Comparison of ENCODE assay signal across 2 fruit fly cellular contexts in genomic region chrX:15066374-15067057, dm6.
TF ChIP-seq lines count a peak whose summit lies in the region.

Gene opm (minus strand): TSS chrX:15066432.
Gene dob (plus strand): TSS chrX:15067007.

TF ChIP-seq in whole organism, embryonic, 481 proteins besides CTCF, POLR2A, EP300 and RAD21 (continued from another document and continues in another):
- TF ChIP-seq CG9797 (GFP tag; optimal IDR thresholded peaks at IDR 0.05; lab: Kevin White, UChicago) (peak; percentile 67), HmgZ (tag; optimal IDR thresholded peaks at IDR 0.05; lab: Kevin White, UChicago) (no peak), CG14710 (tag; optimal IDR thresholded peaks at IDR 0.05; lab: Kevin White, UChicago) (peak; percentile 80), CG2129 (GFP tag; IDR thresholded peaks at IDR 0.05; lab: Robert Waterston, UW; ENCODE audit: partially characterized antibody) (no peak), ab (GFP tag; optimal IDR thresholded peaks at IDR 0.05; lab: Kevin White, UChicago) (no peak), Bteb2 (GFP tag; optimal IDR thresholded peaks at IDR 0.05; lab: Kevin White, UChicago) (no peak), Antp (GFP tag; optimal IDR thresholded peaks at IDR 0.05; lab: Kevin White, UChicago) (no peak), CG6791 (GFP tag; IDR thresholded peaks at IDR 0.05; lab: Robert Waterston, UW; ENCODE audit: partially characterized antibody) (no peak), Fer2 (tag; optimal IDR thresholded peaks at IDR 0.05; lab: Kevin White, UChicago) (no peak), sc (optimal IDR thresholded peaks at IDR 0.05; lab: Kevin White, UChicago) (no peak), sc (GFP tag; optimal IDR thresholded peaks at IDR 0.05; lab: Kevin White, UChicago) (no peak), ken (GFP tag; IDR thresholded peaks at IDR 0.05; lab: Robert Waterston, UW) (no peak), HLHmδ (GFP tag; optimal IDR thresholded peaks at IDR 0.05; lab: Kevin White, UChicago) (no peak), NfI (GFP tag; optimal IDR thresholded peaks at IDR 0.05; lab: Kevin White, UChicago) (no peak), CG10321 (GFP tag; IDR thresholded peaks at IDR 0.05; lab: Robert Waterston, UW) (no peak), sd (tag; optimal IDR thresholded peaks at IDR 0.05; lab: Kevin White, UChicago) (no peak), dysf (GFP tag; IDR thresholded peaks at IDR 0.05; lab: Robert Waterston, UW) (no peak), CG6683 (GFP tag; optimal IDR thresholded peaks at IDR 0.05; lab: Kevin White, UChicago) (no peak), CG33557 (GFP tag; optimal IDR thresholded peaks at IDR 0.05; lab: Kevin White, UChicago) (no peak), lola (GFP tag; optimal IDR thresholded peaks at IDR 0.05; lab: Kevin White, UChicago) (peak in 1 of 3 experiments; percentile 43), CG7357 (GFP tag; IDR thresholded peaks at IDR 0.05; lab: Robert Waterston, UW) (no peak), fd64A (GFP tag; optimal IDR thresholded peaks at IDR 0.05; lab: Kevin White, UChicago) (no peak), Hmr (GFP tag; optimal IDR thresholded peaks at IDR 0.05; lab: Kevin White, UChicago) (no peak), nerfin-2 (GFP tag; IDR thresholded peaks at IDR 0.05; lab: Robert Waterston, UW; ENCODE audit: partially characterized antibody) (no peak), scrt (GFP tag; optimal IDR thresholded peaks at IDR 0.05; lab: Kevin White, UChicago) (no peak), cg (GFP tag; optimal IDR thresholded peaks at IDR 0.05; lab: Kevin White, UChicago) (no peak), Lpt (GFP tag; optimal IDR thresholded peaks at IDR 0.05; lab: Kevin White, UChicago) (no peak), ci (GFP tag; IDR thresholded peaks at IDR 0.05; lab: Robert Waterston, UW) (no peak), CG10979 (tag; optimal IDR thresholded peaks at IDR 0.05; lab: Kevin White, UChicago) (no peak), gcm2 (GFP tag; optimal IDR thresholded peaks at IDR 0.05; lab: Kevin White, UChicago) (no peak), run (tag; optimal IDR thresholded peaks at IDR 0.05; lab: Kevin White, UChicago) (no peak), B-H2 (GFP tag; optimal IDR thresholded peaks at IDR 0.05; lab: Kevin White, UChicago) (peak; percentile 0), lab (GFP tag; optimal IDR thresholded peaks at IDR 0.05; lab: Kevin White, UChicago) (no peak), CG17186 (GFP tag; optimal IDR thresholded peaks at IDR 0.05; lab: Kevin White, UChicago) (no peak), CG8924 (tag; optimal IDR thresholded peaks at IDR 0.05; lab: Kevin White, UChicago) (peak; percentile 12), pnt (GFP tag; optimal IDR thresholded peaks at IDR 0.05; lab: Kevin White, UChicago) (no peak), twi (tag; optimal IDR thresholded peaks at IDR 0.05; lab: Kevin White, UChicago) (no peak), az2 (GFP tag; optimal IDR thresholded peaks at IDR 0.05; lab: Kevin White, UChicago) (no peak), odd (GFP tag; optimal IDR thresholded peaks at IDR 0.05; lab: Kevin White, UChicago) (no peak), sim (GFP tag; IDR thresholded peaks at IDR 0.05; lab: Robert Waterston, UW) (no peak), lbe (GFP tag; optimal IDR thresholded peaks at IDR 0.05; lab: Kevin White, UChicago) (no peak), CG18262 (tag; optimal IDR thresholded peaks at IDR 0.05; lab: Kevin White, UChicago) (peak; percentile 37), CG8765 (GFP tag; IDR thresholded peaks at IDR 0.05; lab: Robert Waterston, UW) (no peak), Kr (GFP tag; optimal IDR thresholded peaks at IDR 0.05; lab: Kevin White, UChicago) (no peak), pita (GFP tag; optimal IDR thresholded peaks at IDR 0.05; lab: Kevin White, UChicago) (no peak), cwo (GFP tag; optimal IDR thresholded peaks at IDR 0.05; lab: Kevin White, UChicago) (no peak), gcm (GFP tag; optimal IDR thresholded peaks at IDR 0.05; lab: Kevin White, UChicago) (no peak), bab2 (GFP tag; optimal IDR thresholded peaks at IDR 0.05; lab: Kevin White, UChicago) (peak; percentile 15), CG12236 (GFP tag; optimal IDR thresholded peaks at IDR 0.05; lab: Kevin White, UChicago) (no peak), CG9215 (GFP tag; IDR thresholded peaks at IDR 0.05; lab: Robert Waterston, UW) (no peak), Nf-YA (GFP tag; IDR thresholded peaks at IDR 0.05; lab: Robert Waterston, UW) (no peak), CG17361 (GFP tag; IDR thresholded peaks at IDR 0.05; lab: Robert Waterston, UW) (peak; percentile 56), sna (GFP tag; IDR thresholded peaks at IDR 0.05; lab: Robert Waterston, UW; ENCODE audit: partially characterized antibody) (no peak), CG6272 (GFP tag; IDR thresholded peaks at IDR 0.05; lab: Robert Waterston, UW) (no peak), tup (GFP tag; optimal IDR thresholded peaks at IDR 0.05; lab: Kevin White, UChicago) (no peak), CG7556 (GFP tag; optimal IDR thresholded peaks at IDR 0.05; lab: Kevin White, UChicago) (no peak), CG17359 (tag; optimal IDR thresholded peaks at IDR 0.05; lab: Kevin White, UChicago) (no peak), CG4360 (GFP tag; IDR thresholded peaks at IDR 0.05; lab: Robert Waterston, UW) (no peak), Doc2 (GFP tag; IDR thresholded peaks at IDR 0.05; lab: Robert Waterston, UW) (no peak), kay (GFP tag; optimal IDR thresholded peaks at IDR 0.05; lab: Kevin White, UChicago) (no peak), sob (GFP tag; IDR thresholded peaks at IDR 0.05; lab: Robert Waterston, UW) (no peak), amos (GFP tag; IDR thresholded peaks at IDR 0.05; lab: Robert Waterston, UW; ENCODE audit: partially characterized antibody) (no peak), pb (GFP tag; optimal IDR thresholded peaks at IDR 0.05; lab: Kevin White, UChicago) (no peak), caup (GFP tag; optimal IDR thresholded peaks at IDR 0.05; lab: Kevin White, UChicago; ENCODE audit: severe bottlenecking) (no peak), Dip2 (GFP tag; IDR thresholded peaks at IDR 0.05; lab: Robert Waterston, UW) (no peak), tio (GFP tag; optimal IDR thresholded peaks at IDR 0.05; lab: Kevin White, UChicago) (no peak), sug (tag; optimal IDR thresholded peaks at IDR 0.05; lab: Kevin White, UChicago) (peak; percentile 55), Sry-β (GFP tag; optimal IDR thresholded peaks at IDR 0.05; lab: Kevin White, UChicago) (peak; percentile 95), CG11093 (GFP tag; IDR thresholded peaks at IDR 0.05; lab: Robert Waterston, UW) (no peak), tna (GFP tag; IDR thresholded peaks at IDR 0.05; lab: Robert Waterston, UW; ENCODE audit: partially characterized antibody) (no peak)

TF ChIP-seq in whole organism, prepupa, 60 proteins besides CTCF, POLR2A, EP300 and RAD21 (continued from another document):
- TF ChIP-seq CG8632 (GFP tag; optimal IDR thresholded peaks at IDR 0.05; lab: Kevin White, UChicago) (no peak), CG6792 (GFP tag; optimal IDR thresholded peaks at IDR 0.05; lab: Kevin White, UChicago) (no peak), CG10631 (GFP tag; optimal IDR thresholded peaks at IDR 0.05; lab: Kevin White, UChicago) (no peak), CG6163 (GFP tag; IDR thresholded peaks at IDR 0.05; lab: Robert Waterston, UW) (no peak), CG3919 (GFP tag; optimal IDR thresholded peaks at IDR 0.05; lab: Kevin White, UChicago) (no peak), CG4318 (GFP tag; optimal IDR thresholded peaks at IDR 0.05; lab: Kevin White, UChicago) (no peak), Ets21C (GFP tag; optimal IDR thresholded peaks at IDR 0.05; lab: Kevin White, UChicago) (no peak), CG11294 (GFP tag; IDR thresholded peaks at IDR 0.05; lab: Robert Waterston, UW) (no peak), Eip93F (GFP tag; optimal IDR thresholded peaks at IDR 0.05; lab: Kevin White, UChicago) (no peak), Sox14 (GFP tag; optimal IDR thresholded peaks at IDR 0.05; lab: Kevin White, UChicago) (peak; percentile 46), Smox (GFP tag; optimal IDR thresholded peaks at IDR 0.05; lab: Kevin White, UChicago) (peak; percentile 16), lz (GFP tag; optimal IDR thresholded peaks at IDR 0.05; lab: Kevin White, UChicago) (peak; percentile 21), fd59A (GFP tag; optimal IDR thresholded peaks at IDR 0.05; lab: Kevin White, UChicago) (no peak), Sox15 (GFP tag; optimal IDR thresholded peaks at IDR 0.05; lab: Kevin White, UChicago) (no peak), Hr4 (GFP tag; optimal IDR thresholded peaks at IDR 0.05; lab: Kevin White, UChicago) (no peak), Met (GFP tag; optimal IDR thresholded peaks at IDR 0.05; lab: Kevin White, UChicago) (peak; percentile 30), CG6854 (GFP tag; optimal IDR thresholded peaks at IDR 0.05; lab: Kevin White, UChicago) (no peak), vri (GFP tag; optimal IDR thresholded peaks at IDR 0.05; lab: Kevin White, UChicago) (no peak), Eip75B (GFP tag; optimal IDR thresholded peaks at IDR 0.05; lab: Kevin White, UChicago) (peak; percentile 16), eg (GFP tag; IDR thresholded peaks at IDR 0.05; lab: Robert Waterston, UW) (no peak), acj6 (GFP tag; optimal IDR thresholded peaks at IDR 0.05; lab: Kevin White, UChicago) (no peak), dsx (GFP tag; optimal IDR thresholded peaks at IDR 0.05; lab: Kevin White, UChicago; ENCODE audit: poor library complexity, severe bottlenecking) (no peak), CG32006 (GFP tag; optimal IDR thresholded peaks at IDR 0.05; lab: Kevin White, UChicago) (no peak), CG10669 (GFP tag; optimal IDR thresholded peaks at IDR 0.05; lab: Kevin White, UChicago) (no peak), Ets96B (tag; optimal IDR thresholded peaks at IDR 0.05; lab: Kevin White, UChicago) (no peak), CG11902 (GFP tag; optimal IDR thresholded peaks at IDR 0.05; lab: Kevin White, UChicago) (no peak), Sox102F (GFP tag; optimal IDR thresholded peaks at IDR 0.05; lab: Kevin White, UChicago) (no peak), CG7368 (GFP tag; optimal IDR thresholded peaks at IDR 0.05; lab: Kevin White, UChicago) (no peak), CG11762 (GFP tag; optimal IDR thresholded peaks at IDR 0.05; lab: Kevin White, UChicago; ENCODE audit: insufficient read depth) (no peak), CG6808 (GFP tag; optimal IDR thresholded peaks at IDR 0.05; lab: Kevin White, UChicago) (no peak), spab (GFP tag; optimal IDR thresholded peaks at IDR 0.05; lab: Kevin White, UChicago) (no peak), CG16779 (tag; optimal IDR thresholded peaks at IDR 0.05; lab: Kevin White, UChicago) (no peak), fd85E (GFP tag; optimal IDR thresholded peaks at IDR 0.05; lab: Kevin White, UChicago) (no peak), achi (GFP tag; optimal IDR thresholded peaks at IDR 0.05; lab: Kevin White, UChicago) (peak; percentile 30), Hr38 (GFP tag; optimal IDR thresholded peaks at IDR 0.05; lab: Kevin White, UChicago) (no peak), Lpt (GFP tag; optimal IDR thresholded peaks at IDR 0.05; lab: Kevin White, UChicago) (no peak)
